Worm (Caenorhabditis elegans): Measurements from ENCODE around the gene ceh-49.

ce11 chrV:6117013-6117412 lies 3.0 kb downstream of the ceh-49 start:
- no peak for TF ChIP-seq fkh-10 (GFP tag; optimal IDR thresholded peaks at IDR 0.05)
- TF ChIP-seq aly-2 (tag; optimal IDR thresholded peaks at IDR 0.05), result no peak
- no peak for TF ChIP-seq vab-15 (tag; optimal IDR thresholded peaks at IDR 0.05)
- no peak for TF ChIP-seq elt-3 (tag; optimal IDR thresholded peaks at IDR 0.05)
- TF ChIP-seq nhr-28 (tag; optimal IDR thresholded peaks at IDR 0.05), result no peak
